Worm (Caenorhabditis elegans): ENCODE data around the gene msrp-6.

ce11 chrII:2600931-2601330, 18.3 kb upstream of the msrp-6 start:
- no peak for TF ChIP-seq flt-1 (GFP tag; IDR thresholded peaks at IDR 0.05)
- no peak for TF ChIP-seq ceh-13 (GFP tag; optimal IDR thresholded peaks at IDR 0.05)
- TF ChIP-seq tbx-37 (GFP tag; conservative IDR thresholded peaks at IDR 0.05) = no peak
- TF ChIP-seq scrt-1 (GFP tag; IDR thresholded peaks at IDR 0.05) = no peak
- no peak for TF ChIP-seq pes-1 (GFP tag; IDR thresholded peaks at IDR 0.05)
- TF ChIP-seq ets-7 (tag; optimal IDR thresholded peaks at IDR 0.05) = no peak
